Worm (Caenorhabditis elegans) whole organism, L1 larva: Measurements from ENCODE around the gene srsy-2.

Experiments used
- ama-1 ChIP-seq: fragments of 150-350 bp; optimal IDR thresholded peaks from 2 replicates; lab custom pipeline; 2014
- egl-13 ChIP-seq: sonication (generic microtip); optimal IDR thresholded peaks from 2 replicates; lab custom pipeline; 2016; ENCODE audit warnings: missing genotype, missing genetic modification reagents, missing genetic modification characterization, missing compliant biosample characterization
- egl-27 ChIP-seq, 2 experiments: fragments of 150-350 bp in 1 of 2; sonication (generic microtip); optimal IDR thresholded peaks; 3 replicates each; lab custom pipeline; 2017 to 2018; ENCODE audit warnings: missing biosample characterization in 2 of 2, missing genetic modification characterization in 2 of 2, missing genetic modification reagents in 2 of 2
- fos-1 ChIP-seq: fragments of 150-350 bp; optimal IDR thresholded peaks from 2 replicates; lab custom pipeline; 2014; ENCODE audit warnings: missing biosample characterization, missing genetic modification characterization
- nhr-47 ChIP-seq: sonication (generic microtip); optimal IDR thresholded peaks from 2 replicates; lab custom pipeline; 2016; ENCODE audit warnings: mild to moderate bottlenecking, missing genetic modification characterization, moderate library complexity, missing compliant biosample characterization
- sptf-1 ChIP-seq: fragments of 150-350 bp; optimal IDR thresholded peaks from 2 replicates; lab custom pipeline; 2014; ENCODE audit warnings: missing biosample characterization, missing genetic modification characterization

DNA sequence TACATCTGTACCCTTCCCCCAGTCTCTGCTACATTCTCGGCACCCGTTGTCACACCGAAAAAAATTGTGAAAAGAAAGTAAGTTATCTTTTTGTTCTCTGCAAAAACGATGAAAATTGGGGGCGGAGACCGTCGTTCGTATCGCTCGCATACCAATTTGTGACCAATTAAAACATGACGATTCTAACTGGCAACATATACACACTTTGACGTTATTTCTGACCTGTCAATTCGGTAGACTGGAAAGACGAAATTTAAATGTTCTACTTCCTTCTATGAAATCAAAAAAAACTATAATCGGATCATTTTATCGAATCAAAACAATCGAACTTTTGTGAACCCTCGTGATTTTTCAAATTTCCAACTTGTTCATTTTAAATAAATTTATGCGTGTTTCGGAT, 46.3 kb downstream of the srsy-2 start:
- TF ChIP-seq egl-13: no peak
- TF ChIP-seq fos-1 (tag; lab: Kevin White, UChicago): no peak
- TF ChIP-seq egl-27 (tag; optimal IDR thresholded peaks at IDR 0.05; lab: Kevin White, UChicago): no peak
- TF ChIP-seq ama-1: no peak
- no peak for TF ChIP-seq nhr-47 (tag; lab: Kevin White, UChicago)
- no peak for TF ChIP-seq sptf-1 (tag; lab: Kevin White, UChicago)
